Worm (Caenorhabditis elegans) whole organism, L3 larva: ENCODE measurements around the gene C46E10.1.

Source experiments
- ama-1 ChIP-seq: fragments of 150-350 bp; optimal IDR thresholded peaks from 2 replicates; lab custom pipeline; 2018
- fkh-2 ChIP-seq: fragments of 150-350 bp; optimal IDR thresholded peaks from 2 replicates; lab custom pipeline; 2014; ENCODE audit warnings: missing biosample characterization, missing genetic modification reagents, missing genetic modification characterization

DNA sequence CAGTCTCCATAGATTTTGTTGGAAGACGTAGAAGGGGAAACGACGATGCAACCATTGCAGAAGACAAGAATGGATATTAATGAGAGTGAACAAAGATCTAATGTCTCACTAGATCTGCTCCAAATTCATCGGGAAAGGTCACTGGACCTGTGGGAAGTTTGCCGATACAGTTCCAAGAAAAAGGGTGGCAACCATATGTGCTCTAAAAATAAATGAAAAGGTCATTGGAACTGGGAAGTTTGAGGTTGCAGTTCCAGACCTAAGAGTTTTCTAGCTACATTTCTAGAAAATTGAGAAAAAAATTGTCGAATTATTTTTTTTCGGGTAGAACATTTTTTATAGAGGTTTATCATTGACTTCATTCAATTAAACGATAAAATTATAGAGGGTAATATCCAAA is 23.4 kb downstream of the C46E10.1 start, which contains the start of gene fbxb-92:
- TF ChIP-seq fkh-2 (tag; lab: Kevin White, UChicago) (no peak), ama-1 (lab: Kevin White, UChicago) (no peak)
